Fruit fly (Drosophila melanogaster): ENCODE data around the gene CG32022.
A peak's percentile ranks its signal among the peaks of the same experiment; 100 is the strongest.

CG32022 gene

dm6 chr3L:8719990-8720559, 997 bp downstream of the CG32022 start, which contains the start of gene SrpRbeta (continued):
- TF ChIP-seq sc (optimal IDR thresholded peaks at IDR 0.05) (no peak), sc (GFP tag; optimal IDR thresholded peaks at IDR 0.05) (no peak), CG6654 (GFP tag; optimal IDR thresholded peaks at IDR 0.05) (no peak), Vsx1 (GFP tag; optimal IDR thresholded peaks at IDR 0.05) (no peak), scrt (GFP tag; optimal IDR thresholded peaks at IDR 0.05) (no peak), HLH4C (GFP tag; IDR thresholded peaks at IDR 0.05; ENCODE audit: partially characterized antibody) (0 out of 3 replicates have a peak, but pooled peaks have one; percentile 47), ara (GFP tag; IDR thresholded peaks at IDR 0.05) (peak; percentile 27; the same call in 1 of the 2 replicates), CG9215 (GFP tag; IDR thresholded peaks at IDR 0.05) (no peak), MTF-1 (GFP tag; optimal IDR thresholded peaks at IDR 0.05; ENCODE audit: borderline replicate concordance) (no peak), CG9932 (GFP tag; IDR thresholded peaks at IDR 0.05) (peak; percentile 33; the same call in 1 of the 2 replicates), Hr39 (optimal IDR thresholded peaks at IDR 0.05) (no peak), sisA (GFP tag; IDR thresholded peaks at IDR 0.05) (no peak), HmgD (GFP tag; optimal IDR thresholded peaks at IDR 0.05) (peak; percentile 41), CG12659 (GFP tag; optimal IDR thresholded peaks at IDR 0.05) (peak; percentile 47), Lhr (GFP tag; optimal IDR thresholded peaks at IDR 0.05) (no peak), CG8290 (GFP tag; optimal IDR thresholded peaks at IDR 0.05) (no peak), CG8290 (tag; optimal IDR thresholded peaks at IDR 0.05) (peak in 1 of 2 experiments; percentile 75), da (GFP tag; optimal IDR thresholded peaks at IDR 0.05) (no peak), CG6254 (GFP tag; optimal IDR thresholded peaks at IDR 0.05) (no peak), mirr (GFP tag; optimal IDR thresholded peaks at IDR 0.05) (peak; percentile 43), CG10267 (tag; optimal IDR thresholded peaks at IDR 0.05) (peak; percentile 90), pzg (GFP tag; optimal IDR thresholded peaks at IDR 0.05) (peak; percentile 65), CG15696 (tag; optimal IDR thresholded peaks at IDR 0.05) (no peak), CG13624 (GFP tag; optimal IDR thresholded peaks at IDR 0.05) (peak; percentile 45), inv (GFP tag; IDR thresholded peaks at IDR 0.05; ENCODE audit: partially characterized antibody) (no peak), cg (GFP tag; optimal IDR thresholded peaks at IDR 0.05) (no peak), slbo (GFP tag; IDR thresholded peaks at IDR 0.05) (peak; percentile 52; the same call in 1 of the 2 replicates), CG12299 (tag; optimal IDR thresholded peaks at IDR 0.05) (no peak), ham (GFP tag; IDR thresholded peaks at IDR 0.05) (no peak), Chrac-16 (GFP tag; optimal IDR thresholded peaks at IDR 0.05) (no peak), Antp (GFP tag; optimal IDR thresholded peaks at IDR 0.05) (peak; percentile 23), stwl (tag; optimal IDR thresholded peaks at IDR 0.05) (peak; percentile 41), CG32767 (GFP tag; IDR thresholded peaks at IDR 0.05) (no peak), trh (GFP tag; optimal IDR thresholded peaks at IDR 0.05) (no peak), CG34376 (GFP tag; optimal IDR thresholded peaks at IDR 0.05) (peak; percentile 34), CG34422 (GFP tag; IDR thresholded peaks at IDR 0.05) (peak; percentile 35; the same call in 1 of the 3 replicates), dysf (GFP tag; IDR thresholded peaks at IDR 0.05) (0 out of 3 replicates have a peak, but pooled peaks have one; percentile 18), Sin3A (optimal IDR thresholded peaks at IDR 0.05) (peak; percentile 11), CG11696 (GFP tag; IDR thresholded peaks at IDR 0.05) (no peak), grau (tag; optimal IDR thresholded peaks at IDR 0.05) (peak; percentile 17), gem (tag; optimal IDR thresholded peaks at IDR 0.05) (no peak), CoRest (tag; optimal IDR thresholded peaks at IDR 0.05) (no peak), run (tag; optimal IDR thresholded peaks at IDR 0.05) (no peak), croc (GFP tag; conservative IDR thresholded peaks at IDR 0.05) (no peak), Oli (tag; optimal IDR thresholded peaks at IDR 0.05) (no peak), CG2712 (tag; optimal IDR thresholded peaks at IDR 0.05) (no peak), Trl (optimal IDR thresholded peaks at IDR 0.05) (no peak), Trl (GFP tag; optimal IDR thresholded peaks at IDR 0.05) (peak; percentile 45), CG3847 (GFP tag; IDR thresholded peaks at IDR 0.05) (peak; percentile 42; the same call in 1 of the 2 replicates), Xrp1 (GFP tag; IDR thresholded peaks at IDR 0.05) (no peak), unc-4 (GFP tag; IDR thresholded peaks at IDR 0.05; ENCODE audit: partially characterized antibody) (no peak), shn (GFP tag; optimal IDR thresholded peaks at IDR 0.05) (peak; percentile 14)
